Worm (Caenorhabditis elegans) whole organism, L2 larva: ENCODE measurements around the gene srj-7.

Source experiments
- lin-11 ChIP-seq: fragments of 150-350 bp; sonication (generic microtip); optimal IDR thresholded peaks from 2 replicates; lab custom pipeline; 2014; ENCODE audit warnings: missing biosample characterization, missing genetic modification characterization, inconsistent platforms, mixed read lengths
- lin-39 ChIP-seq: fragments of 150-350 bp; optimal IDR thresholded peaks from 2 replicates; lab custom pipeline; 2014; ENCODE audit warnings: missing biosample characterization, missing genetic modification reagents, missing genetic modification characterization
- lsy-2 ChIP-seq, 2 experiments: fragments of 150-350 bp in 1 of 2; sonication (generic microtip) in 1 of 2; optimal IDR thresholded peaks; 2 replicates each; lab custom pipeline; 2014 to 2017; ENCODE audit warnings: missing biosample characterization in 2 of 2, missing genetic modification characterization in 2 of 2
- nhr-11 ChIP-seq: fragments of 150-350 bp; optimal IDR thresholded peaks from 2 replicates; lab custom pipeline; 2014; ENCODE audit warnings: missing biosample characterization, missing genetic modification characterization
- nhr-21 ChIP-seq: fragments of 150-350 bp; optimal IDR thresholded peaks from 2 replicates; lab custom pipeline; 2014; ENCODE audit warnings: missing biosample characterization, missing genetic modification characterization
- nhr-77 ChIP-seq: fragments of 150-350 bp; optimal IDR thresholded peaks from 2 replicates; lab custom pipeline; 2014; ENCODE audit warnings: missing biosample characterization, missing genetic modification characterization
- skn-1 ChIP-seq: sonication (generic microtip); optimal IDR thresholded peaks from 2 replicates; lab custom pipeline; 2017; ENCODE audit warnings: missing biosample characterization, missing genetic modification characterization
- unc-62 ChIP-seq: fragments of 150-350 bp; optimal IDR thresholded peaks from 2 replicates; lab custom pipeline; 2014; ENCODE audit warnings: missing biosample characterization, missing genetic modification reagents, missing genetic modification characterization

DNA sequence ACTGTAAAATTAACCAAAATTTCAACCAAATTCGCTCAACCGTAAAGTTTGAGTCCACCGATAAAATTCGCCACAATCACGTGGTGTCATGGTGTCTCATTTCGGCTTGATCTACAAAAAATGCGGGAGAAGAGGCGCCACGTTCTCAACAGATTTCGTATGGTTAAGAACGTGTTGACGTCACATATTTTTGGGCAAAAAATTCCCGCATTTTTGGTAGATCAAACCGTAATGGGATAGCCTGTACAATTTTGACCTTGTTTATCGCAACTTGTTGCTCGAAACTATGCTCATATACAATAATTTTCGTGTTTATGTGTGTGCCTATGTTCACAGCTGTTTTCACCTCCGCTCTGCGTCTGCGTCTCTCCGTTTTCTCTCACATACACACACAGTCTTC, 35.9 kb upstream of the srj-7 start:
- TF ChIP-seq nhr-77 (no peak), unc-62 (GFP tag; lab: Kevin White, UChicago) (no peak), nhr-21 (no peak), lsy-2 (tag; optimal IDR thresholded peaks at IDR 0.05; lab: Kevin White, UChicago) (no peak), skn-1 (tag; lab: Kevin White, UChicago) (no peak), lin-39 (tag; lab: Kevin White, UChicago) (no peak), nhr-11 (tag; lab: Kevin White, UChicago) (no peak), lin-11 (tag; lab: Kevin White, UChicago) (no peak)
